Fruit fly (Drosophila melanogaster) whole organism, larva: ENCODE measurements around the gene CG13775.

Experiments
- noc ChIP-seq: fragments of 200-800 bp; sonication (Bioruptor generic); optimal IDR thresholded peaks from 3 replicates; lab custom pipeline; 2019; ENCODE audit warnings: missing biosample characterization, mild to moderate bottlenecking, missing genetic modification characterization, moderate library complexity

CG13775 gene

dm6 chr2L:6956725-6957124, at the start of gene CG13775, which contains the start of gene CG3430:
CG13775 (minus strand) TSS chr2L:6956950.
CG3430 (plus strand) TSS chr2L:6957008.
- TF ChIP-seq noc = no peak

- TF ChIP-seq noc = no peak
Observed at dm6 chr2L:7005489-7005888, 48.7 kb upstream of the CG13775 start.

- TF ChIP-seq noc = no peak
Observed at dm6 chr2L:7004304-7004703, 47.6 kb upstream of the CG13775 start.

dm6 chr2L:6998736-6999135, 42.0 kb upstream of the CG13775 start:
- TF ChIP-seq noc = no peak

dm6 chr2L:6991085-6991484, 34.3 kb upstream of the CG13775 start:
- TF ChIP-seq noc = no peak

dm6 chr2L:6971597-6972036, 14.9 kb upstream of the CG13775 start, which contains the start of gene snRNP-U1-70K:
snRNP-U1-70K (minus strand) TSS chr2L:6971737.
- TF ChIP-seq noc = no peak

dm6 chr2L:6970813-6971212, 14.1 kb upstream of the CG13775 start:
- no peak for TF ChIP-seq noc

- TF ChIP-seq noc = no peak
Observed at dm6 chr2L:6968013-6968517, 11.3 kb upstream of the CG13775 start.

- no peak for TF ChIP-seq noc
Observed at dm6 chr2L:6967422-6968012, 10.8 kb upstream of the CG13775 start, which contains the start of gene Sumo. Sumo (minus strand) TSS chr2L:6967644.

- TF ChIP-seq noc = no peak
Observed at dm6 chr2L:6966309-6966708, 9.6 kb upstream of the CG13775 start.

dm6 chr2L:6964632-6965031, 7.9 kb upstream of the CG13775 start:
- no peak for TF ChIP-seq noc

- TF ChIP-seq noc = peak; percentile 59
Observed at dm6 chr2L:6964022-6964434, 7.3 kb upstream of the CG13775 start, which contains the start of the genes sip2 and Coprox. sip2 (minus strand) TSS chr2L:6964074. Coprox (plus strand) TSS chr2L:6964421.

- no peak for TF ChIP-seq noc
Observed at dm6 chr2L:6960165-6960564, 3.4 kb upstream of the CG13775 start, which contains the start of the genes Atac1 and Hmgcl. Atac1 (minus strand) TSS chr2L:6960328. Hmgcl (plus strand) TSS chr2L:6960377.

- TF ChIP-seq noc = peak; percentile 89
Observed at dm6 chr2L:6950096-6950495, 6.7 kb downstream of the CG13775 start, which contains the start of the genes Gas41 and SA1. Gas41 (minus strand) TSS chr2L:6950207. SA1 (plus strand) TSS chr2L:6950421.

- TF ChIP-seq noc = no peak
Observed at dm6 chr2L:6948540-6948942, 8.2 kb downstream of the CG13775 start, which contains the start of gene ihog. ihog (minus strand) TSS chr2L:6948808.

dm6 chr2L:6945088-6945487, 11.7 kb downstream of the CG13775 start, which contains the start of gene Fgop2:
Fgop2 (minus strand) TSS chr2L:6945289.
- TF ChIP-seq noc = no peak

dm6 chr2L:6942714-6943113, 14.0 kb downstream of the CG13775 start, which contains the start of gene CG18304:
CG18304 (minus strand) TSS chr2L:6942814.
- no peak for TF ChIP-seq noc

dm6 chr2L:6941731-6942130, 15.0 kb downstream of the CG13775 start:
- no peak for TF ChIP-seq noc
